Worm (Caenorhabditis elegans) whole organism, late embryonic: ENCODE results near the gene C29F9.6.

Source experiments
- C08G9.2 ChIP-seq: sonication (generic microtip); optimal IDR thresholded peaks from 2 replicates; lab custom pipeline; 2016; ENCODE audit warnings: mild to moderate bottlenecking, missing genetic modification characterization, moderate library complexity, missing compliant biosample characterization
- C38D4.7 ChIP-seq: fragments of 200-800 bp; sonication (Bioruptor generic); optimal IDR thresholded peaks from 2 replicates; lab custom pipeline; 2018; ENCODE audit warnings: mild to moderate bottlenecking, missing genetic modification characterization, moderate library complexity, missing compliant biosample characterization
- F13H6.1 ChIP-seq: sonication (generic microtip); optimal IDR thresholded peaks from 2 replicates; lab custom pipeline; 2016; ENCODE audit warnings: missing genetic modification characterization, missing compliant biosample characterization
- K02D7.2 ChIP-seq: sonication (generic microtip); optimal IDR thresholded peaks from 2 replicates; lab custom pipeline; 2017; ENCODE audit warnings: mild to moderate bottlenecking, missing genetic modification characterization, missing compliant biosample characterization
- T23F11.4 ChIP-seq: fragments of 200-800 bp; sonication (Bioruptor generic); optimal IDR thresholded peaks from 2 replicates; lab custom pipeline; 2018; ENCODE audit warnings: mild to moderate bottlenecking, missing genetic modification characterization, missing compliant biosample characterization
- ceh-19 ChIP-seq: fragments of 200-800 bp; sonication (Bioruptor generic); optimal IDR thresholded peaks from 2 replicates; lab custom pipeline; 2018; ENCODE audit warnings: mild to moderate bottlenecking, missing genetic modification characterization, missing compliant biosample characterization
- ceh-22 ChIP-seq: sonication (generic microtip); optimal IDR thresholded peaks from 2 replicates; lab custom pipeline; 2017; ENCODE audit warnings: missing biosample characterization, missing genetic modification characterization
- ceh-24 ChIP-seq: sonication (generic microtip); optimal IDR thresholded peaks from 2 replicates; lab custom pipeline; 2016; ENCODE audit warnings: mild to moderate bottlenecking, missing genetic modification characterization, missing compliant biosample characterization
- ceh-30 ChIP-seq: fragments of 150-350 bp; optimal IDR thresholded peaks from 2 replicates; lab custom pipeline; 2014; ENCODE audit warnings: missing biosample characterization, missing genetic modification characterization
- ceh-34 ChIP-seq: sonication (generic microtip); optimal IDR thresholded peaks from 2 replicates; lab custom pipeline; 2016; ENCODE audit warnings: mild to moderate bottlenecking, missing genetic modification characterization, missing compliant biosample characterization
- ceh-45 ChIP-seq: fragments of 200-800 bp; sonication (Bioruptor generic); IDR thresholded peaks from 2 replicates; pipeline ENCODE4 v1.3.6; 2022; ENCODE audit warnings: missing genetic modification reagents, missing genetic modification characterization, missing compliant biosample characterization
- ceh-48 ChIP-seq: sonication (generic microtip); optimal IDR thresholded peaks from 2 replicates; lab custom pipeline; 2016; ENCODE audit warnings: missing genetic modification characterization, inconsistent platforms, missing compliant biosample characterization
- ceh-6 ChIP-seq: fragments of 200-800 bp; sonication (Bioruptor generic); optimal IDR thresholded peaks from 2 replicates; lab custom pipeline; 2018; ENCODE audit warnings: mild to moderate bottlenecking, missing genetic modification characterization, missing compliant biosample characterization
- ceh-9 ChIP-seq: sonication (generic microtip); optimal IDR thresholded peaks from 2 replicates; lab custom pipeline; 2016; ENCODE audit warnings: mild to moderate bottlenecking, missing genetic modification characterization, inconsistent platforms, missing compliant biosample characterization
- dmd-4 ChIP-seq: sonication (generic microtip); optimal IDR thresholded peaks from 2 replicates; lab custom pipeline; 2016; ENCODE audit warnings: borderline replicate concordance, missing genetic modification characterization, missing compliant biosample characterization
- elt-2 ChIP-seq: sonication (generic microtip); optimal IDR thresholded peaks from 2 replicates; lab custom pipeline; 2016; ENCODE audit warnings: missing genetic modification reagents, missing genetic modification characterization, missing compliant biosample characterization
- elt-4 ChIP-seq: sonication (generic microtip); optimal IDR thresholded peaks from 2 replicates; lab custom pipeline; 2016; ENCODE audit warnings: missing genetic modification characterization, missing compliant biosample characterization
- eyg-1 ChIP-seq: sonication (generic microtip); optimal IDR thresholded peaks from 2 replicates; lab custom pipeline; 2016; ENCODE audit warnings: missing genotype, missing genetic modification characterization, missing compliant biosample characterization
- fkh-10 ChIP-seq: fragments of 150-350 bp; optimal IDR thresholded peaks from 2 replicates; lab custom pipeline; 2014; ENCODE audit warnings: missing biosample characterization, missing genetic modification reagents, missing genetic modification characterization
- fkh-6 ChIP-seq: sonication (generic microtip); optimal IDR thresholded peaks from 2 replicates; lab custom pipeline; 2016; ENCODE audit warnings: missing genetic modification characterization, missing compliant biosample characterization
- hlh-13 ChIP-seq: fragments of 200-800 bp; sonication (Bioruptor generic); optimal IDR thresholded peaks from 2 replicates; lab custom pipeline; 2018; ENCODE audit warnings: mild to moderate bottlenecking, missing genetic modification characterization, missing compliant biosample characterization
- hlh-15 ChIP-seq: sonication (generic microtip); optimal IDR thresholded peaks from 2 replicates; lab custom pipeline; 2016; ENCODE audit warnings: missing genetic modification characterization, missing compliant biosample characterization
- hlh-6 ChIP-seq: sonication (generic microtip); optimal IDR thresholded peaks from 2 replicates; lab custom pipeline; 2016; ENCODE audit warnings: missing genotype, missing genetic modification characterization, missing compliant biosample characterization
- lim-6 ChIP-seq: sonication (generic microtip); optimal IDR thresholded peaks from 2 replicates; lab custom pipeline; 2016; ENCODE audit warnings: missing genetic modification characterization, missing compliant biosample characterization
- mec-3 ChIP-seq: sonication (generic microtip); optimal IDR thresholded peaks from 2 replicates; lab custom pipeline; 2016; ENCODE audit warnings: borderline replicate concordance, missing genetic modification characterization, missing compliant biosample characterization
- nfya-1 ChIP-seq: sonication (generic microtip); optimal IDR thresholded peaks from 2 replicates; lab custom pipeline; 2017; ENCODE audit warnings: missing genetic modification characterization, mild to moderate bottlenecking, missing compliant biosample characterization, antibody characterized with exemption, moderate library complexity
- pat-9 ChIP-seq: fragments of 200-800 bp; sonication (Bioruptor generic); optimal IDR thresholded peaks from 2 replicates; lab custom pipeline; 2018; ENCODE audit warnings: mild to moderate bottlenecking, missing genetic modification characterization, moderate library complexity, missing compliant biosample characterization
- pha-4 ChIP-seq: fragments of 150-350 bp; optimal IDR thresholded peaks from 2 replicates; lab custom pipeline; 2018; ENCODE audit warnings: missing biosample characterization, missing genetic modification reagents, missing genetic modification characterization
- sdc-2 ChIP-seq: sonication (generic microtip); optimal IDR thresholded peaks from 2 replicates; lab custom pipeline; 2016; ENCODE audit warnings: missing genotype, missing genetic modification characterization, missing compliant biosample characterization
- sox-2 ChIP-seq: fragments of 200-800 bp; sonication (Bioruptor generic); IDR thresholded peaks from 2 replicates; pipeline ENCODE4 v1.3.6; 2022; ENCODE audit warnings: missing genetic modification reagents, missing genetic modification characterization, missing compliant biosample characterization
- tbx-7 ChIP-seq: sonication (generic microtip); optimal IDR thresholded peaks from 2 replicates; lab custom pipeline; 2016; ENCODE audit warnings: missing genotype, missing genetic modification characterization, missing compliant biosample characterization
- unc-3 ChIP-seq, 2 experiments: fragments of 200-800 bp in 1 of 2; sonication (Bioruptor generic) in 1 of 2; sonication (generic microtip) in 1 of 2; conservative IDR thresholded peaks in 1 of 2; optimal IDR thresholded peaks in 1 of 2; 2 replicates each; pipeline versions ENCODE4 v1.3.6 to Lab custom; 2016 to 2022; ENCODE audit warnings: missing compliant biosample characterization in 2 of 2, missing genetic modification characterization in 2 of 2, missing genetic modification reagents in 1 of 2
- unc-42 ChIP-seq: sonication (generic microtip); optimal IDR thresholded peaks from 2 replicates; lab custom pipeline; 2016; ENCODE audit warnings: missing genotype, missing genetic modification characterization, missing compliant biosample characterization
- unc-55 ChIP-seq: sonication (generic microtip); optimal IDR thresholded peaks from 2 replicates; lab custom pipeline; 2017; ENCODE audit warnings: missing biosample characterization, missing genetic modification reagents, missing genetic modification characterization
- unc-86 ChIP-seq: sonication (generic microtip); optimal IDR thresholded peaks from 2 replicates; lab custom pipeline; 2016; ENCODE audit warnings: missing genetic modification characterization, missing compliant biosample characterization
- zip-5 ChIP-seq: sonication (generic microtip); optimal IDR thresholded peaks from 2 replicates; lab custom pipeline; 2016; ENCODE audit warnings: missing genetic modification characterization, missing compliant biosample characterization

Gene C29F9.6

ce11 chrIII:156645-157044 lies 41.9 kb downstream of the C29F9.6 start, which contains the start of the genes zig-13 and ver-1:
Gene zig-13, minus strand, starts transcription at chrIII:156745.
Gene ver-1, plus strand, starts transcription at chrIII:156824.
- TF ChIP-seq T23F11.4 = no peak
- TF ChIP-seq unc-55 (GFP tag; lab: Kevin White, UChicago) = no peak
- no peak for TF ChIP-seq hlh-6
- no peak for TF ChIP-seq C08G9.2 (tag; lab: Kevin White, UChicago)
- TF ChIP-seq eyg-1 = no peak
- no peak for TF ChIP-seq ceh-6 (GFP tag; lab: Kevin White, UChicago)
- no peak for TF ChIP-seq unc-3 (GFP tag; conservative IDR thresholded peaks at IDR 0.05; lab: Robert Waterston, UW)
- TF ChIP-seq unc-3 (tag; optimal IDR thresholded peaks at IDR 0.05; lab: Kevin White, UChicago) = no peak
- TF ChIP-seq F13H6.1 (tag; lab: Kevin White, UChicago) = no peak
- no peak for TF ChIP-seq tbx-7 (tag; lab: Kevin White, UChicago)
- no peak for TF ChIP-seq ceh-9 (tag; lab: Kevin White, UChicago)
- TF ChIP-seq dmd-4 (tag; lab: Kevin White, UChicago) = no peak
- TF ChIP-seq ceh-34 (tag; lab: Kevin White, UChicago) = no peak
- no peak for TF ChIP-seq C38D4.7 (GFP tag; lab: Kevin White, UChicago)
- no peak for TF ChIP-seq ceh-30
- no peak for TF ChIP-seq hlh-13 (GFP tag; lab: Kevin White, UChicago)
- TF ChIP-seq unc-86 (tag; lab: Kevin White, UChicago) = no peak
- no peak for TF ChIP-seq pat-9 (tag; lab: Kevin White, UChicago)
- no peak for TF ChIP-seq sdc-2 (tag; lab: Kevin White, UChicago)
- no peak for TF ChIP-seq hlh-15

DNA sequence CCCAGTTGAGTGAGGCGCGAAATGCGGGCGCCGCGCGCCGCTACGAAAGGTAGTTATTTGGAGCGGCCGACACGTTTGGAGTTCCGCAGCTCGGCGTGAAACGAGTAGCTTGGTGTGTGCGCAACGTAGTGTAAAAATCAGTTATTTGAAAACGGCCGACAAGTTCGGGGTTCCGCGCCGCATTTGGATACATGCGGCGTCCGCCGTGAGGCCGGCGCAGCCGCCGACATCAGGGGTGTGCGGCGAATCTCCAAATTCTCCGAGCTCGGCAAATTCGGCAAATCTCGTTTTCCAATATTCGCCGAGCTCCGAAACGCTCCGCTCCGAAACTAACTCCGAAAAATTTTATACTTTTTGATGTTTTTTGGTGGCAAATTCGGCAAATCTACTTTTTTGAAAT lies 43.3 kb downstream of the C29F9.6 start:
- TF ChIP-seq ceh-24 (tag; lab: Kevin White, UChicago) (no peak), K02D7.2 (no peak), sdc-2 (tag; lab: Kevin White, UChicago) (no peak)
- TF ChIP-seq, all 69 proteins: peak for 0

DNA sequence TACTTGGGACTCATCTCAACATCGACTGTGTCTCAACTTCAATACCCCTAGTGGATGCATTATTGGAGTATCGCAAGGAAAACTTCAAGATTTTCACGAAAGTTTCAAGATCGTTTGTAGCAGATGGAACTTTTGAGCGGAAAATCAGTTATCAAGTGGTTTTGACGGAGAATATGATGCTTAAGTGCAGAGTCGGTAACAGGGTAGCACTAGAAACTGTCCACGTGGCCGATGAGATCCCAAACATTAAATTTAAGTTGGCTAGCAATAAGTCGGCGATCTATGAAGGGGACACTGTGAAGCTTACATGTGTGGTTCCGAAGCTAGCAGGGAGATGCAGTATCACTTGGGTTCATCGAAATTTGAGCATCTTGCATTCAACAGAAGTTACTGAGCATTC lies 44.4 kb downstream of the C29F9.6 start:
- TF ChIP-seq mec-3 (tag; lab: Kevin White, UChicago) (no peak), ceh-22 (no peak), unc-42 (tag; lab: Kevin White, UChicago) (no peak), sdc-2 (tag; lab: Kevin White, UChicago) (no peak), T23F11.4 (no peak), ceh-24 (tag; lab: Kevin White, UChicago) (no peak), nfya-1 (no peak), ceh-45 (GFP tag; lab: Robert Waterston, UW) (no peak), unc-3 (GFP tag; conservative IDR thresholded peaks at IDR 0.05; lab: Robert Waterston, UW) (no peak), unc-3 (tag; optimal IDR thresholded peaks at IDR 0.05; lab: Kevin White, UChicago) (no peak), zip-5 (tag; lab: Kevin White, UChicago) (no peak), fkh-6 (tag; lab: Kevin White, UChicago) (no peak), ceh-6 (GFP tag; lab: Kevin White, UChicago) (no peak), elt-2 (no peak), fkh-10 (GFP tag; lab: Kevin White, UChicago) (no peak), pha-4 (no peak), elt-4 (no peak), F13H6.1 (tag; lab: Kevin White, UChicago) (no peak), ceh-48 (tag; lab: Kevin White, UChicago) (no peak), ceh-34 (tag; lab: Kevin White, UChicago) (no peak), dmd-4 (tag; lab: Kevin White, UChicago) (no peak)

ce11 chrIII:159665-160064 lies 45.0 kb downstream of the C29F9.6 start:
- TF ChIP-seq sox-2 (GFP tag; lab: Robert Waterston, UW) (no peak), ceh-19 (GFP tag; lab: Kevin White, UChicago) (no peak), lim-6 (tag; lab: Kevin White, UChicago) (peak; percentile 3)
